Worm (Caenorhabditis elegans): Measurements from ENCODE around the gene nuc-1.

Gene nuc-1

DNA sequence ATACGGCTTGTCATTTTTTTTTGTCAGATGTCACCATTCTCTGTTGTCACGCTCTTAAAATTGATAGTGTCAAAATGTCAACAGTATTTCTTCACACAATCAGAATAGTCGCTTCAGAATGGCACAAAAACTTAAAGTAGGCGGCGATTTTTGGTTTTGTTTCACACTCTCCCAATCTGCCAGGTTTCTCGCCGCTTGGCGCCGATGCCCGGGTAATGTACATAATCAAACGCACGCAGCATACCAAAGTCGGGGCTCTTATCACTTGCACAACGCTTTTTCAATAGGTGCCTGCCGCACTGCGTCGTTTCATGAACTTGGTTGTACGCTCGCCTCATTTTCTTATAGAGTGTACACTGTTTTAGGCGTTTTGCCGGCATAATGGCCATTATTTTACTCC lies 28.9 kb downstream of the nuc-1 start:
- peak; percentile 55 for TF ChIP-seq pqm-1 (tag; optimal IDR thresholded peaks at IDR 0.05)
- TF ChIP-seq elt-2 (tag; optimal IDR thresholded peaks at IDR 0.05) = peak; percentile 87
- TF ChIP-seq nhr-77 (tag; optimal IDR thresholded peaks at IDR 0.05) = no peak

DNA sequence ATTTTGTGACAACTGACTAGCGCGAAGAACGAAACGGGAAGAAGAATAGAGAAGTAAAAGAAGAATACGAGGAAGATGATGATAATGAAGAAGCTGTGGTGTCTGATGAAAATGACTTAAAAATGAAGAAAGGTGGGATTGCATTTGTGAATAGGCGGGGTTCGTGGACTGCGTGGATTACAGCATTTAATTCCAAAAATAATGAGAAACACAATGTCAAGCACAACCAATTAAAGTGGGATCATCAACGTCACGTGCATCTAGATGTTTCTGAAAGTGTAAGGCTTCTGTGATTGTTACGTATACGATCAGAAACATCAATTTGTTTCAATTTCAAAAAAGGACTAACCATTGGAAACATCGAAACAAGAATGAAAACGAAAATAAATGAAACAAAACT lies 37.2 kb downstream of the nuc-1 start, which contains the start of gene glb-17:
Gene glb-17 (minus strand): TSS at position 101 of the 400 bp plus-strand sequence.
- TF ChIP-seq lin-39 (tag; optimal IDR thresholded peaks at IDR 0.05) = no peak
- TF ChIP-seq unc-62 (GFP tag; optimal IDR thresholded peaks at IDR 0.05) = no peak

ce11 chrX:9584333-9584732 lies 44.6 kb downstream of the nuc-1 start, which contains the start of gene gpx-5:
gpx-5 (plus strand) TSS chrX:9584668.
- TF ChIP-seq nhr-25 (tag; optimal IDR thresholded peaks at IDR 0.05) (peak; percentile 59), egl-5 (tag; optimal IDR thresholded peaks at IDR 0.05) (peak; percentile 5), nhr-23 (tag; optimal IDR thresholded peaks at IDR 0.05) (peak; percentile 47), pha-4 (tag; optimal IDR thresholded peaks at IDR 0.05) (peak; percentile 60), nfya-1 (tag; optimal IDR thresholded peaks at IDR 0.05; ENCODE audit: insufficient read depth) (peak; percentile 17), zag-1 (tag; optimal IDR thresholded peaks at IDR 0.05) (no peak), ceh-28 (tag; optimal IDR thresholded peaks at IDR 0.05) (no peak)

DNA sequence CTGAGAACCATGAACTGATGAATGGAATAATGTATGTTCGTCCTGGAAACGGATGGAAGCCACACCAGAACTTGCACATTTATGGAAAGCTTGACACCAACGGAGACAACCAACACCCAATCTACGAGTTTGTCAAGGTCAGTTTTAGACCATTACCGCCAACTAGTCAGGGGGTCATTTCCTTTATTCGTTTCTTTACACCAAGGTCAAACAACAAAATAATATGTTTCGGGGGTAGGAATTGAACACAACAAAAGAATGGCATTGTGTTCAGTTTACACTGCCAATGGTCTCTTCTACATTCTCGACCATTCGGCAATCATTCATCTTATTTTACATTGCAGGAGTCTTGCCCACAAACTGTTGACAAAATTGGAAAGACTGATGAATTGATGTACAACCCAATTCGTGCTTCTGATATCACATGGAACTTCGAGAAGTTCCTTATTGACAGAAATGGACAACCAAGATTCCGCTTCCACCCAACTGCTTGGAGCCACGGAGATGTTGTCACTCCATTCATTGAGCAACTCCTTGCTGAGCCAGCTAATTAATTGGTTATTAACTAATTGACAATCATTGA lies 46.0 kb downstream of the nuc-1 start:
- no peak for TF ChIP-seq nhr-11 (tag; optimal IDR thresholded peaks at IDR 0.05)
- TF ChIP-seq nhr-43 (tag; optimal IDR thresholded peaks at IDR 0.05; ENCODE audit: poor library complexity, severe bottlenecking) = peak; percentile 3
- peak; percentile 70 for TF ChIP-seq nhr-25 (tag; optimal IDR thresholded peaks at IDR 0.05)

- TF ChIP-seq pha-4 (tag; optimal IDR thresholded peaks at IDR 0.05) = peak; percentile 2
- TF ChIP-seq R02D3.7 (tag; optimal IDR thresholded peaks at IDR 0.05) = no peak
- no peak for TF ChIP-seq nhr-12 (tag; optimal IDR thresholded peaks at IDR 0.05)
- no peak for TF ChIP-seq snpc-4 (tag; optimal IDR thresholded peaks at IDR 0.05)
- TF ChIP-seq ceh-28 (tag; optimal IDR thresholded peaks at IDR 0.05) = no peak
- no peak for TF ChIP-seq nhr-237 (tag; optimal IDR thresholded peaks at IDR 0.05)
- no peak for TF ChIP-seq nhr-77 (tag; optimal IDR thresholded peaks at IDR 0.05)
Observed at ce11 chrX:9587642-9588041, 47.9 kb downstream of the nuc-1 start, which contains the start of gene gpx-3. gpx-3 (plus strand) TSS chrX:9587942.

DNA sequence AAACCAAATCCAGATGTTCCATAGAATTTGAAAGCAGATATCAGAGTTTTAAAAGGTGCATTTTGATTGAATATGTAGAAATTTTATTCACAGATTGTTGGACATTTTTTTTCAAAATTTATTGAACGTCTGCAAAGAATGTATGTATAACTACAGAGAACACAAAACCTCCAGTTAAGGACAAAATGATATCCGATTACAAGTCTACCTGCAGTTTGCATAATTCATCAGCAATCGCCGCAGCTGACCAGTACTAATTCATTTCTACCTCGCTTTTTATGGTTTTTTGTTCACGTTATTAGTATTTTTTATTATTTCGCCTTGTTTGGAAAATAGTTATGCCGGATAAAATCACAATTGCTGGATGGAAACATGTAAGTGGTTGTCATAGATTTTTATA lies 49.4 kb downstream of the nuc-1 start, which contains the start of gene del-8:
Gene del-8 (plus strand): TSS at position 301 of the 400 bp plus-strand sequence.
- TF ChIP-seq lin-15B (tag; optimal IDR thresholded peaks at IDR 0.05) = no peak
- TF ChIP-seq ceh-9 (tag; optimal IDR thresholded peaks at IDR 0.05) = no peak
- TF ChIP-seq egl-5 (tag; optimal IDR thresholded peaks at IDR 0.05) = no peak
- no peak for TF ChIP-seq elt-2 (tag; optimal IDR thresholded peaks at IDR 0.05)
- TF ChIP-seq ZK546.5 (tag; optimal IDR thresholded peaks at IDR 0.05) = no peak
- TF ChIP-seq pqm-1 (tag; optimal IDR thresholded peaks at IDR 0.05) = no peak
- TF ChIP-seq snpc-4 (tag; optimal IDR thresholded peaks at IDR 0.05) = no peak
- no peak for TF ChIP-seq aly-2 (tag; optimal IDR thresholded peaks at IDR 0.05)
- no peak for TF ChIP-seq ztf-4 (tag; optimal IDR thresholded peaks at IDR 0.05)
- TF ChIP-seq nhr-28 (tag; optimal IDR thresholded peaks at IDR 0.05) = no peak
- TF ChIP-seq unc-39 (tag; optimal IDR thresholded peaks at IDR 0.05) = no peak
- no peak for TF ChIP-seq zag-1 (tag; optimal IDR thresholded peaks at IDR 0.05)
- no peak for TF ChIP-seq ama-1 (optimal IDR thresholded peaks at IDR 0.05)
- no peak for TF ChIP-seq nhr-11 (tag; optimal IDR thresholded peaks at IDR 0.05)
- TF ChIP-seq nfya-1 (tag; optimal IDR thresholded peaks at IDR 0.05; ENCODE audit: insufficient read depth) = no peak
- no peak for TF ChIP-seq mml-1 (tag; optimal IDR thresholded peaks at IDR 0.05)
- TF ChIP-seq fos-1 (tag; optimal IDR thresholded peaks at IDR 0.05) = no peak
- TF ChIP-seq nhr-77 (tag; optimal IDR thresholded peaks at IDR 0.05) = no peak
- TF ChIP-seq lsy-12 (tag; optimal IDR thresholded peaks at IDR 0.05) = no peak
- TF ChIP-seq fkh-10 (GFP tag; optimal IDR thresholded peaks at IDR 0.05) = no peak
